Fruit fly (Drosophila melanogaster) whole organism, prepupa: ENCODE data around the gene CG15773.
A peak's percentile ranks its signal among the peaks of the same experiment; 100 is the strongest.

Experiments
- Blimp-1 ChIP-seq: fragments of 200-800 bp; sonication (Bioruptor generic); optimal IDR thresholded peaks from 3 replicates; lab custom pipeline; 2017; ENCODE audit warnings: missing biosample characterization, missing genetic modification characterization, mild to moderate bottlenecking, moderate library complexity, missing genetic modification reagents
- CG10631 ChIP-seq: fragments of 200-800 bp; sonication (Bioruptor generic); optimal IDR thresholded peaks from 2 replicates; lab custom pipeline; 2016; ENCODE audit warnings: missing biosample characterization, missing genetic modification characterization
- CG10669 ChIP-seq: fragments of 200-800 bp; sonication (Bioruptor generic); optimal IDR thresholded peaks from 3 replicates; lab custom pipeline; 2018; ENCODE audit warnings: missing biosample characterization, mild to moderate bottlenecking, missing genetic modification characterization, moderate library complexity
- CG11294 ChIP-seq: fragments of 200-800 bp; sonication (Bioruptor generic); IDR thresholded peaks from 2 replicates; pipeline ENCODE4 v1.3.6; 2022; ENCODE audit warnings: missing biosample characterization, missing genetic modification characterization
- CG11762 ChIP-seq: fragments of 200-800 bp; sonication (Bioruptor generic); optimal IDR thresholded peaks from 3 replicates; lab custom pipeline; 2016; ENCODE audit warnings: missing biosample characterization, missing genetic modification characterization; ENCODE audit not compliant: insufficient read depth
- CG11902 ChIP-seq: fragments of 200-800 bp; sonication (Bioruptor generic); optimal IDR thresholded peaks from 3 replicates; lab custom pipeline; 2016; ENCODE audit warnings: missing biosample characterization, missing genetic modification characterization
- CG1621 ChIP-seq: fragments of 200-800 bp; sonication (Bioruptor generic); optimal IDR thresholded peaks from 3 replicates; lab custom pipeline; 2018; ENCODE audit warnings: missing biosample characterization, mild to moderate bottlenecking, missing genetic modification characterization
- CG16779 ChIP-seq: fragments of 200-800 bp; sonication (Bioruptor generic); optimal IDR thresholded peaks from 3 replicates; lab custom pipeline; 2017; ENCODE audit warnings: missing biosample characterization, mild to moderate bottlenecking, missing genetic modification characterization
- CG31627 ChIP-seq: fragments of 200-800 bp; sonication (Bioruptor generic); optimal IDR thresholded peaks from 3 replicates; lab custom pipeline; 2016; ENCODE audit warnings: missing biosample characterization, missing genetic modification characterization
- CG34406 ChIP-seq: fragments of 200-800 bp; sonication (Bioruptor generic); optimal IDR thresholded peaks from 3 replicates; lab custom pipeline; 2016; ENCODE audit warnings: missing biosample characterization, missing genetic modification characterization
- CG3919 ChIP-seq: fragments of 200-800 bp; sonication (Bioruptor generic); optimal IDR thresholded peaks from 3 replicates; lab custom pipeline; 2016; ENCODE audit warnings: missing biosample characterization, missing genetic modification characterization
- CG4318 ChIP-seq: fragments of 200-800 bp; sonication (Bioruptor generic); optimal IDR thresholded peaks from 3 replicates; lab custom pipeline; 2017; ENCODE audit warnings: missing biosample characterization, mild to moderate bottlenecking, missing genetic modification characterization
- CG6808 ChIP-seq: fragments of 200-800 bp; sonication (Bioruptor generic); optimal IDR thresholded peaks from 3 replicates; lab custom pipeline; 2017; ENCODE audit warnings: missing biosample characterization, missing genetic modification characterization, mild to moderate bottlenecking, moderate library complexity, missing genetic modification reagents
- CG8119 ChIP-seq: fragments of 200-800 bp; sonication (Bioruptor generic); IDR thresholded peaks from 3 replicates; pipeline ENCODE4 v1.3.6; 2022; ENCODE audit warnings: missing biosample characterization, missing genetic modification characterization
- CG8632 ChIP-seq: fragments of 200-800 bp; sonication (Bioruptor generic); optimal IDR thresholded peaks from 3 replicates; lab custom pipeline; 2016; ENCODE audit warnings: missing biosample characterization, missing genetic modification characterization
- CG9139 ChIP-seq: fragments of 200-800 bp; sonication (Bioruptor generic); optimal IDR thresholded peaks from 3 replicates; lab custom pipeline; 2017; ENCODE audit warnings: missing biosample characterization, mild to moderate bottlenecking, missing genetic modification characterization
- Eip75B ChIP-seq: fragments of 200-800 bp; sonication (Bioruptor generic); optimal IDR thresholded peaks from 3 replicates; lab custom pipeline; 2016; ENCODE audit warnings: missing biosample characterization, missing genetic modification characterization
- Eip93F ChIP-seq: fragments of 200-800 bp; sonication (Bioruptor generic); optimal IDR thresholded peaks from 2 replicates; lab custom pipeline; 2016; ENCODE audit warnings: missing biosample characterization, mild to moderate bottlenecking, missing genetic modification characterization
- Ets21C ChIP-seq: fragments of 200-800 bp; sonication (Bioruptor generic); optimal IDR thresholded peaks from 3 replicates; lab custom pipeline; 2016; ENCODE audit warnings: missing biosample characterization, missing genetic modification characterization
- Ets96B ChIP-seq: fragments of 200-800 bp; optimal IDR thresholded peaks from 2 replicates; lab custom pipeline; 2019; ENCODE audit warnings: missing biosample characterization, mild to moderate bottlenecking, missing genetic modification characterization, moderate library complexity
- Gug ChIP-seq: fragments of 200-800 bp; sonication (Bioruptor generic); IDR thresholded peaks from 2 replicates; pipeline ENCODE4 v1.3.6; 2022; ENCODE audit warnings: missing biosample characterization, missing genetic modification characterization
- Hr39 ChIP-seq: fragments of 200-800 bp; sonication (Bioruptor generic); optimal IDR thresholded peaks from 2 replicates; lab custom pipeline; 2016; ENCODE audit warnings: missing biosample characterization, missing genetic modification characterization
- OdsH ChIP-seq: fragments of 200-800 bp; sonication (Bioruptor generic); optimal IDR thresholded peaks from 3 replicates; lab custom pipeline; 2016; ENCODE audit warnings: missing biosample characterization, missing genetic modification characterization
- Smox ChIP-seq: fragments of 200-800 bp; sonication (Bioruptor generic); optimal IDR thresholded peaks from 3 replicates; lab custom pipeline; 2016; ENCODE audit warnings: missing biosample characterization, missing genetic modification characterization
- Sox14 ChIP-seq: fragments of 200-800 bp; sonication (Bioruptor generic); optimal IDR thresholded peaks from 3 replicates; lab custom pipeline; 2016; ENCODE audit warnings: missing biosample characterization, missing genetic modification characterization
- achi ChIP-seq: fragments of 200-800 bp; sonication (Bioruptor generic); optimal IDR thresholded peaks from 3 replicates; lab custom pipeline; 2016; ENCODE audit warnings: missing biosample characterization, missing genetic modification characterization
- acj6 ChIP-seq: fragments of 200-800 bp; sonication (Bioruptor generic); optimal IDR thresholded peaks from 3 replicates; lab custom pipeline; 2016; ENCODE audit warnings: missing biosample characterization, missing genetic modification characterization
- dac ChIP-seq: fragments of 200-800 bp; sonication (Bioruptor generic); optimal IDR thresholded peaks from 2 replicates; lab custom pipeline; 2017; ENCODE audit warnings: missing biosample characterization, mild to moderate bottlenecking, missing genetic modification characterization
- dsx ChIP-seq: fragments of 200-800 bp; optimal IDR thresholded peaks from 3 replicates; lab custom pipeline; 2019; ENCODE audit warnings: missing biosample characterization, mild to moderate bottlenecking, missing genetic modification characterization, moderate library complexity; ENCODE audit not compliant: poor library complexity, severe bottlenecking
- eg ChIP-seq: fragments of 200-800 bp; sonication (Bioruptor generic); IDR thresholded peaks from 3 replicates; pipeline ENCODE4 v1.3.6; 2022; ENCODE audit warnings: missing biosample characterization, missing genetic modification characterization
- esn ChIP-seq: fragments of 200-800 bp; sonication (Bioruptor generic); optimal IDR thresholded peaks from 2 replicates; lab custom pipeline; 2016; ENCODE audit warnings: missing biosample characterization, mild to moderate bottlenecking, missing genetic modification characterization, moderate library complexity
- fd59A ChIP-seq: fragments of 200-800 bp; sonication (Bioruptor generic); optimal IDR thresholded peaks from 2 replicates; lab custom pipeline; 2017; ENCODE audit warnings: missing biosample characterization, mild to moderate bottlenecking, missing genetic modification characterization, missing genetic modification reagents
- fd85E ChIP-seq: fragments of 200-800 bp; sonication (Bioruptor generic); optimal IDR thresholded peaks from 3 replicates; lab custom pipeline; 2016; ENCODE audit warnings: missing biosample characterization, missing genetic modification characterization
- fkh ChIP-seq: fragments of 200-800 bp; sonication (Bioruptor generic); optimal IDR thresholded peaks from 3 replicates; lab custom pipeline; 2017; ENCODE audit warnings: missing biosample characterization, mild to moderate bottlenecking, missing genetic modification characterization, moderate library complexity
- svp ChIP-seq: fragments of 200-800 bp; sonication (Bioruptor generic); peaks from one replicate; lab custom pipeline; 2016; ENCODE audit warnings: missing biosample characterization, missing genetic modification characterization
- topi ChIP-seq: fragments of 200-800 bp; sonication (Bioruptor generic); optimal IDR thresholded peaks from 3 replicates; lab custom pipeline; 2016; ENCODE audit warnings: missing biosample characterization, missing genetic modification characterization
- vri ChIP-seq: fragments of 200-800 bp; sonication (Bioruptor generic); optimal IDR thresholded peaks from 3 replicates; lab custom pipeline; 2016; ENCODE audit warnings: missing biosample characterization, mild to moderate bottlenecking, missing genetic modification characterization

The CG15773 gene

DNA sequence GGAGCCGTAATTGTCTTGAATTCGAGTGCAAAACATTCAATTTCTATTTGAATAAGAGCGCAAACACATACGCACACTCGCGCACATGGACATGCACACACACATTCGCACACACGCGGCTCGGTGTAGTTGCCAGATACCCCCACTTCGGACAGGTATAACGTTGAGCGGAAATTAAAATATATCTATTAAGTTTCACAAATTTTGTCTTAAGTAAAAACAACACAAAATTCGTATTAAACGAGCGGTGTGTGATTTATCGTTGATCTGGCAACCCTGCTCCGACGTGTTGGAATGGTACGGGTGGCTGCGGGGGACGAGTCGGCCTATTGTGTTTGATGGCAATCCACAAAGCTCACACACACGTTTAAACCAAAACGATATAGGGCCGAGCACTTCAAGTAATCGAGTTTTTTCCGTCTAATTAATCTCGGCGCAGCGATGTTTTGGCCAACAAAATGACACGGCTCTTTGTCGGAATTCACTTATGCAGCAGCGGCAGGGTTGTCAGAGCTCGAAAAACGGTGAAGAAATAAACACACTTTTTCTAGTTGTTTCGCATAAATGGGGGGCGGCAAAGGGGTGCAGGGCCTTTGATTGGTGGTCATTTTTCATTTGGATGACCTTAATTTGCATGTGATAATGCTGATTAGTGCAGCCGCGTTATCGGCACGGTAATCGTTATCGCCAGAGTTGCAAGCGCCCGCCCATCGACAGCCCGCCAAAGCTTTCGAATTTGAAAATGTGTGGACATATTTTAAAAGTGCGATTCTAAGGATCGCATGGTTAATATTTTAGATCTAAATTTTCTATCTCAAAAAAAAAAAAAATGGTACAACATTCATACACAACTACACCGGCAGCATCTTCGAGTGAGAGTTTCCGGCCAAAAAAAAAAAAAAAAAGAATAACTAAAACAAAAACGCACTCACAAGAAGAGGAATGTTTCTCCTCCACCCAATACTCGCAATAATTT is 13.6 kb downstream of the CG15773 start (continued):
- TF ChIP-seq Eip75B (GFP tag; lab: Kevin White, UChicago) (peak; percentile 61), CG11294 (GFP tag; lab: Robert Waterston, UW) (peak; percentile 60), CG34406 (GFP tag; lab: Kevin White, UChicago) (peak; percentile 77), CG11762 (peak; percentile 38), Blimp-1 (GFP tag; lab: Kevin White, UChicago) (peak; percentile 48), topi (GFP tag; lab: Kevin White, UChicago) (peak; percentile 74), CG4318 (GFP tag; lab: Kevin White, UChicago) (peak; percentile 58), CG1621 (peak; percentile 73), CG16779 (tag; lab: Kevin White, UChicago) (peak; percentile 43), OdsH (GFP tag; lab: Kevin White, UChicago) (peak; percentile 73), CG31627 (GFP tag; lab: Kevin White, UChicago) (peak; percentile 71), Ets21C (peak; percentile 75), achi (GFP tag; lab: Kevin White, UChicago) (peak; percentile 70), fd59A (GFP tag; lab: Kevin White, UChicago) (peak; percentile 63), acj6 (GFP tag; lab: Kevin White, UChicago) (peak; percentile 70), vri (GFP tag; lab: Kevin White, UChicago) (peak; percentile 67), eg (GFP tag; lab: Robert Waterston, UW) (peak; percentile 88), Smox (GFP tag; lab: Kevin White, UChicago) (peak; percentile 38), Hr39 (GFP tag; lab: Kevin White, UChicago) (peak; percentile 65), CG6808 (GFP tag; lab: Kevin White, UChicago) (peak; percentile 61), dac (GFP tag; lab: Kevin White, UChicago) (peak; percentile 56), CG10631 (GFP tag; lab: Kevin White, UChicago) (peak; percentile 75), fkh (GFP tag; lab: Kevin White, UChicago) (peak; percentile 81), CG3919 (GFP tag; lab: Kevin White, UChicago) (peak; percentile 67), Ets96B (peak; percentile 57), Gug (GFP tag; lab: Robert Waterston, UW) (peak; percentile 66), CG8119 (peak; percentile 76), fd85E (GFP tag; lab: Kevin White, UChicago) (peak; percentile 17), Eip93F (GFP tag; lab: Kevin White, UChicago) (peak; percentile 56), Sox14 (GFP tag; lab: Kevin White, UChicago) (peak; percentile 81), CG8632 (GFP tag; lab: Kevin White, UChicago) (peak; percentile 55), CG11902 (GFP tag; lab: Kevin White, UChicago) (peak; percentile 73), dsx (GFP tag; lab: Kevin White, UChicago) (peak; percentile 48), svp (GFP tag; lab: Kevin White, UChicago) (peak; percentile 76), esn (GFP tag; lab: Kevin White, UChicago) (peak; percentile 70), CG10669 (GFP tag; lab: Kevin White, UChicago) (peak; percentile 69), CG9139 (GFP tag; lab: Kevin White, UChicago) (peak; percentile 37)
